Worm (Caenorhabditis elegans) whole organism, L2 larva: ENCODE data around the gene F23D12.4.

ENCODE experiments used
- ama-1 ChIP-seq: fragments of 150-350 bp; optimal IDR thresholded peaks from 2 replicates; lab custom pipeline; 2018; ENCODE audit warnings: inconsistent platforms
- elt-3 ChIP-seq: sonication (generic microtip); optimal IDR thresholded peaks from 2 replicates; lab custom pipeline; 2017; ENCODE audit warnings: missing biosample characterization, missing genetic modification characterization

DNA sequence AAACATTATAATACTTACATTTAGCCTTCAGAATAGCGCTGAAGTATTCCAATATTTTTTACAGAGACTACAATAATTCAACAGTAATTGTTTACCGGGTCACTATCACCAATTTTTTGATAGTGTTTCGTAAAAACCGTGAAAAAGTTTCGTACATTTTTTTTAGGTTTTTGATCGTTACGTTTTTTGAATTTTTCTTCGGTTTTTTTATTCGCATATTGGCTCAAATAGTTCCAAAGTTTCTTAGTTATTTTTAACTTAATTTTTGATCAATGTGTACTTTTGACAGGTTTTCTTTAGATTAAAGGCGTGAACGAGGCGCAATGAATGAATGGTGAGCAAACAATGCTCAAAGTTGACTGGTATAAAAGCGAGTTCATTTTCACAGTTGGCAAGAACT, 21.7 kb upstream of the F23D12.4 start, which contains the start of gene fipr-3:
- no peak for TF ChIP-seq ama-1
- no peak for TF ChIP-seq elt-3
